Fruit fly (Drosophila melanogaster) Kc167 (cell line): Measurements from ENCODE around the gene mus101.

ENCODE experiments used
- Sin3A ChIP-seq: fragments of >200 bp; optimal IDR thresholded peaks from 2 replicates; lab custom pipeline; 2018; ENCODE audit warnings: missing external identifiers
- h ChIP-seq: fragments of >200 bp; optimal IDR thresholded peaks from 3 replicates; lab custom pipeline; 2018; ENCODE audit warnings: missing external identifiers
- psq ChIP-seq: fragments of >200 bp; optimal IDR thresholded peaks from 2 replicates; lab custom pipeline; 2017; ENCODE audit warnings: missing external identifiers

DNA sequence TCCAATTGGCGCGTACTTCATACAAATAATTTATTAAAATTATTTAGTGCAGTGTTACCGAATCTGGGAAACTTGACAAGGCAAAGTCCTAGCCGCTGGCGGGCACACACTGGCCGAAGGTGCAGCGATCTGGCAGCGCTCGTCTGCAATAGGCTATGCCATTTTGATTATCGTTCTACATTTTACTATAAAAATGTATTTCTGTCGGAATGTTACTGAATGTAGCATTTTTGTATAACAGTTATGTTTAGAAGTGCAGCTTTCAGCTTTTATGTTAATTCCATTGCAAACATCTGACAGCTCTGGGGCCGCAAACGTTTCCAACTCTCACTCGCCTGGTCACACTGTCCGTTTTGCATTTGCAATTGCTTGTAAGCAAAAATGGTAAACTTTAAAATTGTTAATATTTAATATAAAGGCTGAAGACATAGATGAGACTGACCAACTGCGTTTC is 22.6 kb downstream of the mus101 start, which contains the start of gene Grip91:
- TF ChIP-seq h (lab: Kevin White, UChicago) (no peak), psq (lab: Kevin White, UChicago) (no peak), Sin3A (lab: Kevin White, UChicago) (no peak)
